Fruit fly (Drosophila melanogaster): ENCODE results near the gene Porin2.

The Porin2 gene

DNA sequence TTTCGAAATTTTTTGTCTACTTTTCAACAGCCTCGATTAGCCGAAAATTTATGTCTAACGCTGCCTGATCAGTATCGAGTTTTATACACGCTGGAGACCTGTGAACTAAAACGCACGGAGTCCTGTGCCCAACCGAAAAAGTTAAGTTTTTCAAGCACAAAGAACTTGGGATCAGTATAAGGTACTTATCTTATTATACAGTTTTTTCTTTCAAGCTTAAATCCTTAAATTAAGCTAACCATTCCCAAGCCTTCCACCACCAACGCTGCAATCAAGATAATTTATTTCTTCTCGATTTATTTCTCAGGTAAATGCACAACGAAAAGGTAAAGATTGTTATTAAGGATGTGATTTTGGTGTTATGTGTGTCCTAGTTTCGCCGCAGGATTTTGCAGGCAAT lies at the start of gene Porin2:
Gene Porin2, minus strand, starts transcription at position 101 of the 400 bp plus-strand sequence.
- TF ChIP-seq Sox102F (GFP tag; optimal IDR thresholded peaks at IDR 0.05) = no peak
- TF ChIP-seq CG11902 (GFP tag; optimal IDR thresholded peaks at IDR 0.05) = no peak
- no peak for TF ChIP-seq CG15336 (GFP tag; IDR thresholded peaks at IDR 0.05)

DNA sequence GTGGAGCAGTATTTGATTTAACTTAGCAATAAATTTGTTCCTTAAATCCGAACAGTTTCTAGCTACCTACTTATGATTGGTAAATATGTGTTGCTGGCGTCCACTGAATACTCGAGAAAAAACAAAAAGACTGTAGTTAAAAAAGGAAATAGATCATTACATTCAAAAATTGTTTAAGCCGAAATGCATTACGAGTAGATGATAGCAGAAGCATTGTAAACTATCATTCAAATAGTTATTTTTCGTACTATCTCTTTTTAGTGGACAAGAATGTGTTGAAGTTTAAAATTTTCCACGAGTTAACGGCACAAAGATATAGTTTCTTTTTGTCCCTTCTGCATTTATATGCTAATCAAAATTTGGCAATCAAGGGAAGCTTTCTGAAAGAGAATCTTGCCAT lies 42.0 kb upstream of the Porin2 start, which contains the start of gene CG14071:
Gene CG14071, minus strand, starts transcription at position 101 of the 400 bp plus-strand sequence.
- TF ChIP-seq CG10631 (GFP tag; optimal IDR thresholded peaks at IDR 0.05) (no peak), CG8119 (GFP tag; IDR thresholded peaks at IDR 0.05) (no peak), CG6808 (GFP tag; optimal IDR thresholded peaks at IDR 0.05) (no peak), pdm3 (GFP tag; optimal IDR thresholded peaks at IDR 0.05) (no peak)

DNA sequence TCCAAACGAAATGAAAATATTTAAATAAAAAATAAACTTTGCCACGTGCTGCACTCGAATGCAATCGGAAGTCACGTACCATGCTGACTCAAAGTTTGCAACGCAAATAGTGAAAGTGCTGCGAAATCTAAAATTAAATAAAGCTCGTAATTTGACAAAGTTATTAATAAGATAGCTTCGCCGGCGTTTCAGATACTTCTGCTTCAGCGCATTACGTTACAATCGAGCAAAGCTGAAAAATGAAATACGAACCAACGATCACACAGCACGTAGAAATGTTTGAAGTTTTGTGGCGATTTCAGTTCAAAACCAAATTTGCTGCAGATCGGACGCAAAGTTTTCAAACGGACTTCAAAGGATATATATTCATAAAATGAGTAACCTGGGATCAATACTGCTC lies 23.0 kb upstream of the Porin2 start, which contains the start of gene CG12517:
Gene CG12517, plus strand, starts transcription at position 301 of the 400 bp plus-strand sequence.
- no peak for TF ChIP-seq CG8319 (GFP tag; optimal IDR thresholded peaks at IDR 0.05)
- no peak for TF ChIP-seq CG7368 (GFP tag; optimal IDR thresholded peaks at IDR 0.05)
- TF ChIP-seq cyc (GFP tag; optimal IDR thresholded peaks at IDR 0.05) = no peak
- TF ChIP-seq CG6163 (GFP tag; IDR thresholded peaks at IDR 0.05) = no peak
- no peak for TF ChIP-seq CG31627 (GFP tag; optimal IDR thresholded peaks at IDR 0.05)
- TF ChIP-seq CG32006 (GFP tag; optimal IDR thresholded peaks at IDR 0.05) = no peak
- no peak for TF ChIP-seq lz (GFP tag; optimal IDR thresholded peaks at IDR 0.05)
- TF ChIP-seq CG15336 (GFP tag; IDR thresholded peaks at IDR 0.05) = no peak
- no peak for TF ChIP-seq fkh (GFP tag; optimal IDR thresholded peaks at IDR 0.05)
- no peak for TF ChIP-seq CG4318 (GFP tag; optimal IDR thresholded peaks at IDR 0.05)
- TF ChIP-seq CG3032 (tag; optimal IDR thresholded peaks at IDR 0.05) = no peak
- TF ChIP-seq svp (GFP tag) = no peak
- no peak for TF ChIP-seq Met (GFP tag; optimal IDR thresholded peaks at IDR 0.05)
- no peak for TF ChIP-seq spab (GFP tag; optimal IDR thresholded peaks at IDR 0.05)
- TF ChIP-seq CG11762 (GFP tag; optimal IDR thresholded peaks at IDR 0.05; ENCODE audit: insufficient read depth) = no peak
- no peak for TF ChIP-seq CG1621 (tag; optimal IDR thresholded peaks at IDR 0.05)
- no peak for TF ChIP-seq CG3919 (GFP tag; optimal IDR thresholded peaks at IDR 0.05)
- no peak for TF ChIP-seq CG11294 (GFP tag; IDR thresholded peaks at IDR 0.05)
- no peak for TF ChIP-seq CG16779 (tag; optimal IDR thresholded peaks at IDR 0.05)
- TF ChIP-seq esn (GFP tag; optimal IDR thresholded peaks at IDR 0.05) = no peak

DNA sequence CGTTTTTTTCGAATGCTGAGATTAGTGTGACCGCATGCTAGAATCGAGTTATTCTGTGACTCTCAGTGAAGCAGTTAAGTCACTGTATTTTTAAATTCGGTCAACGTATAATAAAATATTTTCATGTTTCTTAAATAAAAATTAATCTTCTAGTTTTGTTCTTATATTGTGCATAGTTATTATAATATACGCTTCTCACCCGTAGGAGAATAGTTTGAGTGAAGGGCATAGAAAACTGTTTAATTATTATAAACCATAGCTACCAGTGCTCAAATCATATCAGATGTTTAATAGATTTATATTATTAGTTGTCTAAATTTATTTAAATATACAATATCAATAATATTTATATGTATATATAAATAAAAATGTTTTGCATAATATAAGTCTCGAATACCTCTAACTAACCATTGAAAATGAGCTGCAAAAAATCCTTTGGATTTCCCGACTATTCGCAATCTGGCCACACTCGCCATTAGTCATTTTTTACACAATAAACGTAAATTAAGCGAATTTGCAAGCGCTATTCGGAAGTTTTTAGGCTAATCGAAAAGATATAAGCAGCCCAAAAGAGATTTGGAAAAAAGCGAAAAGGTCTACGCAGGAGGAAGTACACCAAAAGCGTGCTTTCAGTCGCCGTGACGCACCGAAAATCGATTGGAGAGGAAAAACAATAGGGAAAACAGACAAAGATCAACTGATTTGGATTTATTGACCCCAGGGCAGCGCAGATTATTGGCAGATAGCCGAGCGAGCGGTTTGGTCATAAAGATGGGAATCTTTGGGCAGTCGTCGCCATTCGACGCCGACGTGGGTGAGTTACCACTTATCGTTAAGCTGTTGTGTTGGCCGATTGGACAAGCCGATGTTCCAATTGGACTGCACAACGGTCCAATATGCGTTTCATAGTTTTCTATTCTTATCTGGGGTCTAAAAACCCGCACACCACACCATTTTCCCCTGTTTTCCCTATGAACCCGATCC lies 11.5 kb upstream of the Porin2 start, which contains the start of the genes aurB and Stam:
Gene aurB, minus strand, starts transcription at position 31 of the 984 bp plus-strand sequence.
Gene Stam, plus strand, starts transcription at position 473 of the 984 bp plus-strand sequence.
- TF ChIP-seq CG8632 (GFP tag; optimal IDR thresholded peaks at IDR 0.05) (peak; percentile 41), CG15336 (GFP tag; IDR thresholded peaks at IDR 0.05) (peak; percentile 46; the same call in 1 of the 2 replicates), CG6163 (GFP tag; IDR thresholded peaks at IDR 0.05) (no peak), CG6792 (GFP tag; optimal IDR thresholded peaks at IDR 0.05) (peak; percentile 15), dac (GFP tag; optimal IDR thresholded peaks at IDR 0.05) (no peak), CG34406 (GFP tag; optimal IDR thresholded peaks at IDR 0.05) (peak; percentile 63), Ets21C (GFP tag; optimal IDR thresholded peaks at IDR 0.05) (no peak), Sox102F (GFP tag; optimal IDR thresholded peaks at IDR 0.05) (no peak), vri (GFP tag; optimal IDR thresholded peaks at IDR 0.05) (peak; percentile 10), CG8119 (GFP tag; IDR thresholded peaks at IDR 0.05) (peak; percentile 48; the same call in 1 of the 3 replicates), Hr38 (GFP tag; optimal IDR thresholded peaks at IDR 0.05) (no peak), topi (GFP tag; optimal IDR thresholded peaks at IDR 0.05) (no peak), spab (GFP tag; optimal IDR thresholded peaks at IDR 0.05) (no peak), acj6 (GFP tag; optimal IDR thresholded peaks at IDR 0.05) (peak; percentile 63), net (GFP tag; optimal IDR thresholded peaks at IDR 0.05) (peak; percentile 32), Hr4 (GFP tag; optimal IDR thresholded peaks at IDR 0.05) (peak; percentile 53), Eip78C (GFP tag) (peak; percentile 60), CG11294 (GFP tag; IDR thresholded peaks at IDR 0.05) (no peak), CG6854 (GFP tag; optimal IDR thresholded peaks at IDR 0.05) (no peak), CG10631 (GFP tag; optimal IDR thresholded peaks at IDR 0.05) (peak; percentile 58), Sox15 (GFP tag; optimal IDR thresholded peaks at IDR 0.05) (no peak), cyc (GFP tag; optimal IDR thresholded peaks at IDR 0.05) (no peak), fd59A (GFP tag; optimal IDR thresholded peaks at IDR 0.05) (no peak), lz (GFP tag; optimal IDR thresholded peaks at IDR 0.05) (peak; percentile 25), esn (GFP tag; optimal IDR thresholded peaks at IDR 0.05) (peak; percentile 46), achi (GFP tag; optimal IDR thresholded peaks at IDR 0.05) (peak; percentile 43), CG3919 (GFP tag; optimal IDR thresholded peaks at IDR 0.05) (no peak), Met (GFP tag; optimal IDR thresholded peaks at IDR 0.05) (peak; percentile 30), dsx (GFP tag; optimal IDR thresholded peaks at IDR 0.05; ENCODE audit: poor library complexity, severe bottlenecking) (peak; percentile 39)

All from whole organism, prepupa.